Worm (Caenorhabditis elegans) whole organism, L4 larva: Measurements from ENCODE around the gene R11H6.4.

Experiments
- F37D6.2 ChIP-seq: sonication (generic microtip); optimal IDR thresholded peaks from 2 replicates; lab custom pipeline; 2016; ENCODE audit warnings: mild to moderate bottlenecking, missing genetic modification characterization, missing compliant biosample characterization
- F49E8.2 ChIP-seq: sonication (generic microtip); optimal IDR thresholded peaks from 2 replicates; lab custom pipeline; 2016; ENCODE audit warnings: missing compliant biosample characterization, mild to moderate bottlenecking, missing genetic modification characterization, borderline replicate concordance
- R02D3.7 ChIP-seq: fragments of 150-350 bp; sonication (generic microtip); optimal IDR thresholded peaks from 3 replicates; lab custom pipeline; 2014; ENCODE audit warnings: missing biosample characterization, missing genetic modification characterization
- Y5F2A.4 ChIP-seq: fragments of 200-800 bp; sonication (Bioruptor generic); optimal IDR thresholded peaks from 2 replicates; lab custom pipeline; 2018; ENCODE audit warnings: mild to moderate bottlenecking, missing genetic modification characterization, missing compliant biosample characterization
- aha-1 ChIP-seq: fragments of 150-350 bp; peaks from one replicate; lab custom pipeline; 2014; ENCODE audit warnings: missing biosample characterization, missing genetic modification characterization
- ceh-20 ChIP-seq: fragments of 200-800 bp; sonication (Bioruptor generic); IDR thresholded peaks from 2 replicates; pipeline ENCODE4 v1.3.6; 2022; ENCODE audit warnings: missing genetic modification reagents, missing genetic modification characterization, missing compliant biosample characterization
- ceh-44 ChIP-seq: fragments of 200-800 bp; sonication (Bioruptor generic); IDR thresholded peaks from 2 replicates; pipeline ENCODE4 v1.3.6; 2022; ENCODE audit warnings: missing genetic modification reagents, missing genetic modification characterization, missing compliant biosample characterization
- ceh-62 ChIP-seq: sonication (generic microtip); optimal IDR thresholded peaks from 2 replicates; lab custom pipeline; 2017; ENCODE audit warnings: missing biosample characterization, missing genetic modification characterization
- daf-16 ChIP-seq, 3 experiments: sonication (generic microtip); optimal IDR thresholded peaks; 2 replicates each; lab custom pipeline; 2016 to 2017; ENCODE audit warnings: missing genetic modification characterization in 3 of 3, missing genetic modification reagents in 3 of 3, mild to moderate bottlenecking in 2 of 3, missing compliant biosample characterization in 2 of 3, missing biosample characterization in 1 of 3, moderate library complexity in 1 of 3
- daf-8 ChIP-seq: fragments of 200-800 bp; sonication (Bioruptor generic); IDR thresholded peaks from 2 replicates; pipeline ENCODE4 v1.3.6; 2022; ENCODE audit warnings: missing genetic modification characterization, missing compliant biosample characterization
- dmd-6 ChIP-seq: fragments of 200-800 bp; sonication (Bioruptor generic); IDR thresholded peaks from 2 replicates; pipeline ENCODE4 v1.3.6; 2022; ENCODE audit warnings: missing genetic modification reagents, missing genetic modification characterization, missing compliant biosample characterization
- dmd-9 ChIP-seq: fragments of 200-800 bp; sonication (Bioruptor generic); IDR thresholded peaks from 2 replicates; pipeline ENCODE4 v1.3.6; 2022; ENCODE audit warnings: missing genetic modification reagents, missing genetic modification characterization, missing compliant biosample characterization
- dve-1 ChIP-seq: sonication (generic microtip); optimal IDR thresholded peaks from 2 replicates; lab custom pipeline; 2017; ENCODE audit warnings: antibody characterized with exemption, mild to moderate bottlenecking, missing genetic modification characterization, missing compliant biosample characterization; ENCODE audit not compliant: insufficient read depth
- egl-27 ChIP-seq: sonication (generic microtip); optimal IDR thresholded peaks from 3 replicates; lab custom pipeline; 2017; ENCODE audit warnings: missing biosample characterization, missing genetic modification reagents, missing genetic modification characterization
- hlh-11 ChIP-seq: fragments of 200-800 bp; sonication (Bioruptor generic); optimal IDR thresholded peaks from 2 replicates; lab custom pipeline; 2018; ENCODE audit warnings: mild to moderate bottlenecking, missing genetic modification characterization, missing compliant biosample characterization
- hlh-30 ChIP-seq: sonication (generic microtip); optimal IDR thresholded peaks from 2 replicates; lab custom pipeline; 2017; ENCODE audit warnings: antibody characterized with exemption, mild to moderate bottlenecking, missing genetic modification characterization, missing compliant biosample characterization; ENCODE audit not compliant: insufficient read depth
- hmg-1.1 ChIP-seq: fragments of 200-800 bp; sonication (Bioruptor generic); IDR thresholded peaks from 2 replicates; pipeline ENCODE4 v1.3.6; 2022; ENCODE audit warnings: missing genetic modification reagents, missing genetic modification characterization, missing compliant biosample characterization
- lsy-2 ChIP-seq, 2 experiments: fragments of 150-350 bp in 1 of 2; sonication (generic microtip) in 1 of 2; optimal IDR thresholded peaks; 2 replicates each; lab custom pipeline; 2014 to 2017; ENCODE audit warnings: missing biosample characterization in 2 of 2, missing genetic modification characterization in 2 of 2
- mes-2 ChIP-seq: sonication (generic microtip); optimal IDR thresholded peaks from 2 replicates; lab custom pipeline; 2016; ENCODE audit warnings: missing genotype, mild to moderate bottlenecking, missing genetic modification characterization, missing compliant biosample characterization; ENCODE audit not compliant: poor library complexity, severe bottlenecking
- nhr-111 ChIP-seq: fragments of 200-800 bp; sonication (Bioruptor generic); optimal IDR thresholded peaks from 2 replicates; lab custom pipeline; 2018; ENCODE audit warnings: mild to moderate bottlenecking, missing genetic modification characterization, missing compliant biosample characterization
- nhr-28 ChIP-seq: fragments of 150-350 bp; optimal IDR thresholded peaks from 2 replicates; lab custom pipeline; 2014; ENCODE audit warnings: missing biosample characterization, missing genetic modification characterization
- nhr-6 ChIP-seq: fragments of 150-350 bp; optimal IDR thresholded peaks from 2 replicates; lab custom pipeline; 2014; ENCODE audit warnings: missing biosample characterization, missing genetic modification characterization
- nhr-77 ChIP-seq: fragments of 150-350 bp; optimal IDR thresholded peaks from 2 replicates; lab custom pipeline; 2014; ENCODE audit warnings: missing biosample characterization, missing genetic modification characterization
- pha-4 ChIP-seq, 2 experiments: fragments of 150-350 bp in 1 of 2; fragments of 200-800 bp in 1 of 2; sonication (Bioruptor generic) in 1 of 2; IDR thresholded peaks in 1 of 2; optimal IDR thresholded peaks in 1 of 2; 2 replicates each; pipeline versions ENCODE4 v1.3.6 to Lab custom; 2014 to 2022; ENCODE audit warnings: missing genetic modification characterization in 2 of 2, missing genetic modification reagents in 2 of 2, missing biosample characterization in 1 of 2, missing compliant biosample characterization in 1 of 2
- pqm-1 ChIP-seq: sonication (generic microtip); optimal IDR thresholded peaks from 2 replicates; lab custom pipeline; 2017; ENCODE audit warnings: missing biosample characterization, missing genetic modification characterization
- saeg-2 ChIP-seq: fragments of 200-800 bp; sonication (Bioruptor generic); IDR thresholded peaks from 2 replicates; pipeline ENCODE4 v1.3.6; 2022; ENCODE audit warnings: missing genetic modification reagents, missing genetic modification characterization, missing compliant biosample characterization
- snpc-4 ChIP-seq: fragments of 150-350 bp; optimal IDR thresholded peaks from 2 replicates; lab custom pipeline; 2014; ENCODE audit warnings: missing biosample characterization, missing genetic modification characterization
- spr-3 ChIP-seq: fragments of 200-800 bp; sonication (Bioruptor generic); optimal IDR thresholded peaks from 2 replicates; lab custom pipeline; 2018; ENCODE audit warnings: mild to moderate bottlenecking, missing genetic modification characterization, missing compliant biosample characterization
- tra-1 ChIP-seq: fragments of 200-800 bp; sonication (Bioruptor generic); IDR thresholded peaks from 2 replicates; pipeline ENCODE4 v1.3.6; 2022; ENCODE audit warnings: missing genetic modification reagents, missing genetic modification characterization, missing compliant biosample characterization
- unc-39 ChIP-seq: sonication (generic microtip); optimal IDR thresholded peaks from 2 replicates; lab custom pipeline; 2017; ENCODE audit warnings: missing biosample characterization, missing genetic modification characterization
- unc-62 ChIP-seq, 3 experiments: fragments of 150-350 bp in 1 of 3; sonication (generic microtip); optimal IDR thresholded peaks in 2 of 3; peaks in 1 of 3; 1 replicate in 1 of 3; 2 replicates in 2 of 3; lab custom pipeline; 2014 to 2017; ENCODE audit warnings: missing biosample characterization in 3 of 3, missing genetic modification characterization in 3 of 3, missing genetic modification reagents in 3 of 3, missing genotype in 1 of 3
- zag-1 ChIP-seq: fragments of 150-350 bp; optimal IDR thresholded peaks from 2 replicates; lab custom pipeline; 2014; ENCODE audit warnings: missing biosample characterization, missing genetic modification characterization
- zfp-2 ChIP-seq: sonication (generic microtip); optimal IDR thresholded peaks from 2 replicates; lab custom pipeline; 2016; ENCODE audit warnings: mild to moderate bottlenecking, missing genetic modification characterization, missing compliant biosample characterization

Gene R11H6.4

ce11 chrV:14635119-14635518, 25.4 kb downstream of the R11H6.4 start, which contains the start of gene F43D2.6:
Gene F43D2.6 (minus strand): TSS chrV:14635180.
- no peak for TF ChIP-seq daf-8 (GFP tag; lab: Robert Waterston, UW)
- no peak for TF ChIP-seq nhr-6 (tag; lab: Kevin White, UChicago)
- no peak for TF ChIP-seq zfp-2 (tag; lab: Kevin White, UChicago)
- no peak for TF ChIP-seq F49E8.2 (tag; lab: Kevin White, UChicago)
- TF ChIP-seq egl-27 (tag; lab: Kevin White, UChicago) = no peak
- TF ChIP-seq tra-1 = no peak
- TF ChIP-seq hmg-1.1 (GFP tag; lab: Robert Waterston, UW) = no peak
- no peak for TF ChIP-seq dmd-9

ce11 chrV:14638075-14638474, 28.3 kb downstream of the R11H6.4 start:
- TF ChIP-seq Y5F2A.4 (GFP tag; lab: Kevin White, UChicago) = no peak
- no peak for TF ChIP-seq ceh-44 (GFP tag; lab: Robert Waterston, UW)
- no peak for TF ChIP-seq saeg-2 (GFP tag; lab: Robert Waterston, UW)
- TF ChIP-seq pha-4 (GFP tag; IDR thresholded peaks at IDR 0.05; lab: Robert Waterston, UW) = no peak
- TF ChIP-seq pha-4 (tag; optimal IDR thresholded peaks at IDR 0.05; lab: Kevin White, UChicago) = no peak
- no peak for TF ChIP-seq daf-8 (GFP tag; lab: Robert Waterston, UW)
- no peak for TF ChIP-seq nhr-111
- TF ChIP-seq lsy-2 (tag; optimal IDR thresholded peaks at IDR 0.05; lab: Kevin White, UChicago) = no peak
- TF ChIP-seq zag-1 (tag; lab: Kevin White, UChicago) = no peak
- TF ChIP-seq spr-3 = no peak
- no peak for TF ChIP-seq R02D3.7 (tag; lab: Kevin White, UChicago)

- TF ChIP-seq spr-3 (no peak), ceh-62 (no peak), snpc-4 (no peak)
- TF ChIP-seq, all 104 proteins: peak for 0
Measured at ce11 chrV:14640071-14640470, 30.3 kb downstream of the R11H6.4 start, which contains the start of gene F43D2.7. Gene F43D2.7 (minus strand): TSS chrV:14640171.

ce11 chrV:14640769-14641168, 31.0 kb downstream of the R11H6.4 start, which contains the start of gene C54G10.1:
Gene C54G10.1 (plus strand): TSS chrV:14641101.
- TF ChIP-seq ceh-20 (GFP tag; lab: Robert Waterston, UW) (no peak), F37D6.2 (tag; lab: Kevin White, UChicago) (no peak), nhr-77 (tag; lab: Kevin White, UChicago) (peak; percentile 48), daf-16 (GFP tag; optimal IDR thresholded peaks at IDR 0.05; lab: Kevin White, UChicago) (no peak), daf-16 (tag; optimal IDR thresholded peaks at IDR 0.05; lab: Kevin White, UChicago) (peak; percentile 90), unc-62 (GFP tag; optimal IDR thresholded peaks at IDR 0.05 in 1 of 2; lab: Kevin White, UChicago) (peak in 1 of 2 experiments; percentile 33), unc-62 (tag; optimal IDR thresholded peaks at IDR 0.05; lab: Kevin White, UChicago) (no peak), mes-2 (tag; lab: Kevin White, UChicago) (peak; percentile 6), dmd-6 (GFP tag; lab: Robert Waterston, UW) (peak; percentile 66), dve-1 (peak; percentile 47), hlh-11 (tag; lab: Kevin White, UChicago) (peak; percentile 78), hlh-30 (tag; lab: Kevin White, UChicago) (peak; percentile 34), zfp-2 (tag; lab: Kevin White, UChicago) (no peak), pqm-1 (tag; lab: Kevin White, UChicago) (peak; percentile 65), unc-39 (no peak), nhr-28 (peak; percentile 75), nhr-6 (tag; lab: Kevin White, UChicago) (peak; percentile 38), aha-1 (tag; lab: Kevin White, UChicago) (no peak)
